Fruit fly (Drosophila melanogaster) whole organism, embryonic: ENCODE data around the gene CG9173.

ENCODE experiments used
- CG12942 ChIP-seq: fragments of 200-800 bp; sonication (Bioruptor generic); optimal IDR thresholded peaks from 3 replicates; lab custom pipeline; 2016; ENCODE audit warnings: missing biosample characterization, missing genetic modification characterization
- CG15011 ChIP-seq: fragments of 200-800 bp; sonication (Bioruptor generic); optimal IDR thresholded peaks from 3 replicates; lab custom pipeline; 2018; ENCODE audit warnings: missing biosample characterization, mild to moderate bottlenecking, missing genetic modification characterization
- CG1529 ChIP-seq: fragments of 200-800 bp; sonication (Bioruptor generic); optimal IDR thresholded peaks from 3 replicates; lab custom pipeline; 2018; ENCODE audit warnings: missing biosample characterization, missing genetic modification characterization
- CG15479 ChIP-seq: fragments of 200-800 bp; sonication (Bioruptor generic); optimal IDR thresholded peaks from 3 replicates; lab custom pipeline; 2019; ENCODE audit warnings: missing biosample characterization, mild to moderate bottlenecking, missing genetic modification characterization, moderate library complexity
- CG15514 ChIP-seq: fragments of 200-800 bp; sonication (Bioruptor generic); optimal IDR thresholded peaks from 3 replicates; lab custom pipeline; 2017; ENCODE audit warnings: missing biosample characterization, missing genetic modification characterization, mild to moderate bottlenecking, moderate library complexity, missing genetic modification reagents
- CG16813 ChIP-seq: fragments of 200-800 bp; sonication (Bioruptor generic); IDR thresholded peaks from 3 replicates; pipeline ENCODE4 v1.3.6; 2022; ENCODE audit warnings: missing biosample characterization, missing genetic modification characterization; ENCODE audit not compliant: partially characterized antibody
- CG17359 ChIP-seq: fragments of 200-800 bp; sonication (Bioruptor generic); optimal IDR thresholded peaks from 3 replicates; lab custom pipeline; 2018; ENCODE audit warnings: missing biosample characterization, mild to moderate bottlenecking, missing genetic modification characterization, moderate library complexity
- CG17385 ChIP-seq: fragments of 200-800 bp; sonication (Bioruptor generic); optimal IDR thresholded peaks from 3 replicates; lab custom pipeline; 2018; ENCODE audit warnings: missing biosample characterization, mild to moderate bottlenecking, missing genetic modification characterization
- CG1792 ChIP-seq: fragments of 200-800 bp; sonication (Bioruptor generic); optimal IDR thresholded peaks from 2 replicates; lab custom pipeline; 2016; ENCODE audit warnings: missing biosample characterization, missing genetic modification characterization
- CG18262 ChIP-seq: fragments of 200-800 bp; optimal IDR thresholded peaks from 3 replicates; lab custom pipeline; 2019; ENCODE audit warnings: missing biosample characterization, mild to moderate bottlenecking, missing genetic modification characterization, moderate library complexity
- CG31224 ChIP-seq: fragments of 200-800 bp; sonication (Bioruptor generic); IDR thresholded peaks from 2 replicates; pipeline ENCODE4 v1.3.6; 2022; ENCODE audit warnings: missing biosample characterization, missing genetic modification characterization
- CG32772 ChIP-seq: fragments of 200-800 bp; sonication (Bioruptor generic); IDR thresholded peaks from 2 replicates; pipeline ENCODE4 v1.3.6; 2022; ENCODE audit warnings: missing biosample characterization, missing genetic modification characterization
- CG4360 ChIP-seq: fragments of 200-800 bp; sonication (Bioruptor generic); IDR thresholded peaks from 2 replicates; pipeline ENCODE4 v1.3.6; 2022; ENCODE audit warnings: missing biosample characterization, missing genetic modification characterization
- CG4404 ChIP-seq: fragments of 200-800 bp; sonication (Bioruptor generic); IDR thresholded peaks from 2 replicates; pipeline ENCODE4 v1.3.6; 2022; ENCODE audit warnings: missing biosample characterization, missing genetic modification characterization
- CG6765 ChIP-seq: fragments of 200-800 bp; sonication (Bioruptor generic); optimal IDR thresholded peaks from 3 replicates; lab custom pipeline; 2017; ENCODE audit warnings: missing biosample characterization, mild to moderate bottlenecking, missing genetic modification characterization
- CG7928 ChIP-seq: fragments of 200-800 bp; sonication (Bioruptor generic); optimal IDR thresholded peaks from 2 replicates; lab custom pipeline; 2017; ENCODE audit warnings: missing biosample characterization, mild to moderate bottlenecking, missing genetic modification characterization
- CG9727 ChIP-seq: fragments of 200-800 bp; sonication (Bioruptor generic); optimal IDR thresholded peaks from 3 replicates; lab custom pipeline; 2017; ENCODE audit warnings: missing biosample characterization, mild to moderate bottlenecking, missing genetic modification characterization
- CoRest ChIP-seq: fragments of 200-800 bp; sonication (Bioruptor generic); optimal IDR thresholded peaks from 3 replicates; lab custom pipeline; 2018; ENCODE audit warnings: missing biosample characterization, mild to moderate bottlenecking, missing genetic modification characterization, moderate library complexity
- Drgx ChIP-seq: fragments of 200-800 bp; sonication (Bioruptor generic); IDR thresholded peaks from 2 replicates; pipeline ENCODE4 v1.3.6; 2022; ENCODE audit warnings: missing biosample characterization, missing genetic modification characterization
- Elba2 ChIP-seq: fragments of 200-800 bp; sonication (Bioruptor generic); optimal IDR thresholded peaks from 3 replicates; lab custom pipeline; 2016; ENCODE audit warnings: missing biosample characterization, missing genetic modification characterization
- H2.0 ChIP-seq: fragments of 200-800 bp; sonication (Bioruptor generic); IDR thresholded peaks from 2 replicates; pipeline ENCODE4 v1.3.6; 2022; ENCODE audit warnings: missing biosample characterization, missing genetic modification characterization
- Rfx ChIP-seq: fragments of 200-800 bp; sonication (Bioruptor generic); IDR thresholded peaks from 2 replicates; pipeline ENCODE4 v1.3.6; 2022; ENCODE audit warnings: missing biosample characterization, missing genetic modification characterization
- Stat92E ChIP-seq, 3 experiments: fragments of >200 bp in 2 of 3; fragments of 200-800 bp in 1 of 3; sonication (Bioruptor generic) in 1 of 3; optimal IDR thresholded peaks; 2 replicates each; lab custom pipeline; 2017 to 2019; ENCODE audit warnings: missing biosample characterization in 3 of 3, missing genetic modification characterization in 3 of 3, mild to moderate bottlenecking in 1 of 3, moderate library complexity in 1 of 3
- abd-A ChIP-seq: fragments of 200-800 bp; sonication (Bioruptor generic); optimal IDR thresholded peaks from 3 replicates; lab custom pipeline; 2019; ENCODE audit warnings: missing biosample characterization, mild to moderate bottlenecking, missing genetic modification characterization, moderate library complexity
- ara ChIP-seq: fragments of 200-800 bp; sonication (Bioruptor generic); IDR thresholded peaks from 2 replicates; pipeline ENCODE4 v1.3.6; 2022; ENCODE audit warnings: missing biosample characterization, missing genetic modification characterization
- br ChIP-seq: fragments of >200 bp; optimal IDR thresholded peaks from 2 replicates; lab custom pipeline; 2017
- cad ChIP-seq: fragments of >200 bp; optimal IDR thresholded peaks from 2 replicates; lab custom pipeline; 2017; ENCODE audit warnings: missing biosample characterization, missing genetic modification characterization
- crp ChIP-seq, 2 experiments: fragments of 200-800 bp; sonication (Bioruptor generic); optimal IDR thresholded peaks; 2 replicates in 1 of 2; 3 replicates in 1 of 2; lab custom pipeline; 2017; ENCODE audit warnings: missing biosample characterization in 2 of 2, missing genetic modification characterization in 2 of 2, mild to moderate bottlenecking in 1 of 2, moderate library complexity in 1 of 2
- esg ChIP-seq: fragments of 200-800 bp; sonication (Bioruptor generic); conservative IDR thresholded peaks from 2 replicates; pipeline ENCODE4 v1.3.6; 2022; ENCODE audit warnings: missing biosample characterization, missing genetic modification characterization
- eyg ChIP-seq: fragments of 200-800 bp; sonication (Bioruptor generic); optimal IDR thresholded peaks from 3 replicates; lab custom pipeline; 2016; ENCODE audit warnings: missing biosample characterization, missing genetic modification characterization
- fd64A ChIP-seq: fragments of 200-800 bp; sonication (Bioruptor generic); optimal IDR thresholded peaks from 3 replicates; lab custom pipeline; 2018; ENCODE audit warnings: missing biosample characterization, mild to moderate bottlenecking, missing genetic modification characterization
- gem ChIP-seq: fragments of 200-800 bp; sonication (Bioruptor generic); optimal IDR thresholded peaks from 2 replicates; lab custom pipeline; 2019; ENCODE audit warnings: missing biosample characterization, mild to moderate bottlenecking, missing genetic modification characterization, moderate library complexity
- grn ChIP-seq: fragments of 200-800 bp; sonication (Bioruptor generic); optimal IDR thresholded peaks from 3 replicates; lab custom pipeline; 2017; ENCODE audit warnings: missing biosample characterization, missing genetic modification characterization
- inv ChIP-seq: fragments of 200-800 bp; sonication (Bioruptor generic); IDR thresholded peaks from 2 replicates; pipeline ENCODE4 v1.3.6; 2022; ENCODE audit warnings: missing biosample characterization, missing genetic modification characterization; ENCODE audit not compliant: partially characterized antibody
- kay ChIP-seq: fragments of 200-800 bp; sonication (Bioruptor generic); optimal IDR thresholded peaks from 2 replicates; lab custom pipeline; 2016; ENCODE audit warnings: missing biosample characterization, missing genetic modification characterization
- ken ChIP-seq: fragments of 200-800 bp; sonication (Bioruptor generic); IDR thresholded peaks from 3 replicates; pipeline ENCODE4 v1.3.6; 2022; ENCODE audit warnings: missing biosample characterization, missing genetic modification characterization
- kni ChIP-seq: fragments of 200-800 bp; sonication (Bioruptor generic); optimal IDR thresholded peaks from 3 replicates; lab custom pipeline; 2017; ENCODE audit warnings: mild to moderate bottlenecking, missing biosample characterization, missing genetic modification reagents, missing genetic modification characterization
- nau ChIP-seq: fragments of 200-800 bp; sonication (Bioruptor generic); optimal IDR thresholded peaks from 3 replicates; lab custom pipeline; 2017; ENCODE audit warnings: missing biosample characterization, mild to moderate bottlenecking, missing genetic modification characterization, missing genetic modification reagents
- onecut ChIP-seq: fragments of 200-800 bp; sonication (Bioruptor generic); IDR thresholded peaks from 2 replicates; pipeline ENCODE4 v1.3.6; 2022; ENCODE audit warnings: missing biosample characterization, missing genetic modification characterization
- pan ChIP-seq, 4 experiments: fragments of >200 bp in 3 of 4; fragments of 200-800 bp in 1 of 4; sonication (Bioruptor generic) in 1 of 4; optimal IDR thresholded peaks in 3 of 4; IDR thresholded peaks in 1 of 4; 2 replicates each; pipeline versions ENCODE4 v1.3.6 to Lab custom; 2017 to 2022; ENCODE audit warnings: missing biosample characterization in 2 of 4, missing genetic modification characterization in 2 of 4, mixed read lengths in 1 of 4
- pnt ChIP-seq: fragments of 200-800 bp; sonication (Bioruptor generic); optimal IDR thresholded peaks from 3 replicates; lab custom pipeline; 2016; ENCODE audit warnings: missing biosample characterization, missing genetic modification characterization
- prd ChIP-seq, 3 experiments: fragments of >200 bp in 2 of 3; fragments of 200-800 bp in 1 of 3; sonication (Bioruptor generic) in 1 of 3; optimal IDR thresholded peaks in 2 of 3; IDR thresholded peaks in 1 of 3; 2 replicates in 2 of 3; 3 replicates in 1 of 3; pipeline versions ENCODE4 v1.3.6 to Lab custom; 2017 to 2022; ENCODE audit warnings: missing biosample characterization in 1 of 3, missing genetic modification characterization in 1 of 3
- run ChIP-seq: fragments of 200-800 bp; sonication (Bioruptor generic); optimal IDR thresholded peaks from 3 replicates; lab custom pipeline; 2018; ENCODE audit warnings: missing biosample characterization, mild to moderate bottlenecking, missing genetic modification characterization
- sens-2 ChIP-seq: fragments of 200-800 bp; sonication (Bioruptor generic); IDR thresholded peaks from 2 replicates; pipeline ENCODE4 v1.3.6; 2022; ENCODE audit warnings: missing biosample characterization, missing genetic modification characterization
- sqz ChIP-seq: fragments of 200-800 bp; sonication (Bioruptor generic); optimal IDR thresholded peaks from 3 replicates; lab custom pipeline; 2018; ENCODE audit warnings: missing biosample characterization, mild to moderate bottlenecking, missing genetic modification characterization
- sug ChIP-seq: fragments of 200-800 bp; optimal IDR thresholded peaks from 2 replicates; lab custom pipeline; 2019; ENCODE audit warnings: missing biosample characterization, mild to moderate bottlenecking, missing genetic modification characterization, moderate library complexity
- tin ChIP-seq: fragments of 200-800 bp; sonication (Bioruptor generic); optimal IDR thresholded peaks from 3 replicates; lab custom pipeline; 2016; ENCODE audit warnings: missing biosample characterization, missing genetic modification characterization
- ttk ChIP-seq: fragments of 200-800 bp; sonication (Bioruptor generic); IDR thresholded peaks from 2 replicates; pipeline ENCODE4 v2.1.2; 2022; ENCODE audit warnings: missing biosample characterization, missing genetic modification characterization

Gene CG9173

dm6 chr3L:1450940-1451339 lies 27.7 kb upstream of the CG9173 start:
- TF ChIP-seq ara (GFP tag; lab: Robert Waterston, UW): 0 out of 2 replicates have a peak, but pooled peaks have one; percentile 9
- no peak for TF ChIP-seq CG15514 (GFP tag; lab: Kevin White, UChicago)
- TF ChIP-seq CG17359 (tag; lab: Kevin White, UChicago): no peak
- no peak for TF ChIP-seq Rfx
- 0 out of 2 replicates have a peak, but pooled peaks have one; percentile 28 for TF ChIP-seq Drgx (GFP tag; lab: Robert Waterston, UW)
- TF ChIP-seq prd (optimal IDR thresholded peaks at IDR 0.05; lab: Kevin White, UChicago): no peak
- peak; percentile 18; the same call in 1 of the 3 replicates for TF ChIP-seq prd (GFP tag; IDR thresholded peaks at IDR 0.05; lab: Robert Waterston, UW)
- no peak for TF ChIP-seq CG1792 (GFP tag; lab: Kevin White, UChicago)

- TF ChIP-seq fd64A: no peak
- peak; percentile 21 for TF ChIP-seq abd-A (tag; lab: Kevin White, UChicago)
- TF ChIP-seq Stat92E (GFP tag; optimal IDR thresholded peaks at IDR 0.05; lab: Kevin White, UChicago): peak in 1 of 3 experiments; percentile 3
- TF ChIP-seq CG31224 (GFP tag; lab: Robert Waterston, UW): no peak
- peak; percentile 91 for TF ChIP-seq grn (GFP tag; lab: Kevin White, UChicago)
- TF ChIP-seq Elba2: no peak
- no peak for TF ChIP-seq CG32772 (GFP tag; lab: Robert Waterston, UW)
- TF ChIP-seq CG18262 (tag; lab: Kevin White, UChicago): no peak
- TF ChIP-seq br (lab: Kevin White, UChicago): no peak
- peak; percentile 70 for TF ChIP-seq kni
- no peak for TF ChIP-seq CG7928 (GFP tag; lab: Kevin White, UChicago)
- no peak for TF ChIP-seq CG1529 (GFP tag; lab: Kevin White, UChicago)
- no peak for TF ChIP-seq nau (GFP tag; lab: Kevin White, UChicago)
- no peak for TF ChIP-seq CG12942 (GFP tag; lab: Kevin White, UChicago)
- 0 out of 3 replicates have a peak, but pooled peaks have one; percentile 13 for TF ChIP-seq ken (GFP tag; lab: Robert Waterston, UW)
- peak; percentile 19 for TF ChIP-seq CG15479
- TF ChIP-seq CG16813: no peak
- TF ChIP-seq CG17359 (tag; lab: Kevin White, UChicago): no peak
- peak; percentile 56 for TF ChIP-seq sqz (GFP tag; lab: Kevin White, UChicago)
- no peak for TF ChIP-seq crp (GFP tag; optimal IDR thresholded peaks at IDR 0.05; lab: Kevin White, UChicago)
- no peak for TF ChIP-seq CG4404 (GFP tag; lab: Robert Waterston, UW)
- TF ChIP-seq gem: no peak
- peak; percentile 83 for TF ChIP-seq cad (GFP tag; lab: Kevin White, UChicago)
- TF ChIP-seq pnt: no peak
- TF ChIP-seq run: no peak
These were observed 24.7 kb upstream of the CG9173 start for dm6 chr3L:1447803-1448517.

- peak; percentile 90 for TF ChIP-seq CoRest (tag; lab: Kevin White, UChicago)
- TF ChIP-seq CG15011 (GFP tag; lab: Kevin White, UChicago): peak; percentile 52
- no peak for TF ChIP-seq CG6765 (GFP tag; lab: Kevin White, UChicago)
- TF ChIP-seq eyg: peak; percentile 36
- peak in 1 of 2 experiments; percentile 58 for TF ChIP-seq pan (optimal IDR thresholded peaks at IDR 0.05; lab: Kevin White, UChicago)
- peak; percentile 64 to 76 for TF ChIP-seq pan (GFP tag; optimal IDR thresholded peaks at IDR 0.05 in 1 of 2, IDR thresholded peaks at IDR 0.05 in 1 of 2)
- TF ChIP-seq tin: peak; percentile 87
- TF ChIP-seq ttk: peak; percentile 76
- peak; percentile 86 for TF ChIP-seq sens-2 (GFP tag; lab: Robert Waterston, UW)
- peak; percentile 82 for TF ChIP-seq H2.0 (GFP tag; lab: Robert Waterston, UW)
- peak; percentile 79 for TF ChIP-seq CG17385 (GFP tag; lab: Kevin White, UChicago)
- TF ChIP-seq onecut (GFP tag; lab: Robert Waterston, UW): peak; percentile 82
- peak; percentile 92 for TF ChIP-seq CG9727 (GFP tag; lab: Kevin White, UChicago)
- TF ChIP-seq CG4360 (GFP tag; lab: Robert Waterston, UW): peak; percentile 80
- TF ChIP-seq esg (GFP tag; lab: Robert Waterston, UW): peak; percentile 77
- no peak for TF ChIP-seq sug
- TF ChIP-seq inv (GFP tag; lab: Robert Waterston, UW): no peak
- TF ChIP-seq kay: peak; percentile 61
These were observed 19.6 kb upstream of the CG9173 start for dm6 chr3L:1442906-1443305.
